Worm (Caenorhabditis elegans) whole organism, L4/young adult: ENCODE results near the gene ZK856.14.

ENCODE experiments used
- W03F9.2 ChIP-seq: fragments of 150-350 bp; optimal IDR thresholded peaks from 2 replicates; lab custom pipeline; 2014; ENCODE audit warnings: missing biosample characterization, missing genetic modification characterization
- dao-5 ChIP-seq: sonication (generic microtip); optimal IDR thresholded peaks from 2 replicates; lab custom pipeline; 2016; ENCODE audit warnings: missing genotype, missing genetic modification characterization, moderate library complexity, missing compliant biosample characterization
- him-1 ChIP-seq: sonication (generic microtip); optimal IDR thresholded peaks from 2 replicates; lab custom pipeline; 2016; ENCODE audit warnings: missing genotype, missing genetic modification reagents, missing genetic modification characterization, missing compliant biosample characterization

DNA sequence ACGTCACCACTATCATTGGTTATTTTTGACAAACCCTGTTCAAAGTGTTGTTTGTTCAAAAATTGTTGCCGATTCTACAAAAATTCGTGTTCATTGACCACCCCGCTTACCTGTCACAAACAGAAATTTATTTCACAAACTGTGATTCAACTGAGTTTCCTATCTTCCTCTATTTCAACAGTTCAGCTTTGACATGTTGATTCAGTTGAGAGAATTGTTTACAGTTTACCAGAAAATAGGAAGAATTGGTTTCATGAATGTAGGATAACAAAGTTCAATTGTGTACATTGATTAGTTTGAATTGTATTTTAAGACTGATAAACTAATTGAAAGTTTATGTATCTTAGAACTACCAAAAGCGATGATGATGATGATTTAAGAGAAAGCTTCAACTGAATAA is 28.8 kb downstream of the ZK856.14 start:
- TF ChIP-seq W03F9.2 (tag; lab: Kevin White, UChicago), result no peak
- no peak for TF ChIP-seq him-1 (tag; lab: Kevin White, UChicago)
- no peak for TF ChIP-seq dao-5 (tag; lab: Kevin White, UChicago)
